Worm (Caenorhabditis elegans) whole organism, L4 larva: ENCODE results near the gene clic-1.

Source experiments
- F26F4.8 ChIP-seq: fragments of 200-800 bp; sonication (Bioruptor generic); conservative IDR thresholded peaks from 2 replicates; pipeline ENCODE4 v1.3.6; 2022; ENCODE audit warnings: missing genetic modification characterization, missing compliant biosample characterization
- F49E8.2 ChIP-seq: sonication (generic microtip); optimal IDR thresholded peaks from 2 replicates; lab custom pipeline; 2016; ENCODE audit warnings: missing compliant biosample characterization, mild to moderate bottlenecking, missing genetic modification characterization, borderline replicate concordance
- R02D3.7 ChIP-seq: fragments of 150-350 bp; sonication (generic microtip); optimal IDR thresholded peaks from 3 replicates; lab custom pipeline; 2014; ENCODE audit warnings: missing biosample characterization, missing genetic modification characterization
- T20F7.1 ChIP-seq: fragments of 200-800 bp; sonication (Bioruptor generic); optimal IDR thresholded peaks from 2 replicates; lab custom pipeline; 2018; ENCODE audit warnings: mild to moderate bottlenecking, missing genetic modification characterization, missing compliant biosample characterization
- Y48G9A.11 ChIP-seq: fragments of 200-800 bp; sonication (Bioruptor generic); IDR thresholded peaks from 2 replicates; pipeline ENCODE4 v1.3.6; 2022; ENCODE audit warnings: missing genetic modification reagents, missing genetic modification characterization, missing compliant biosample characterization
- Y75B8A.6 ChIP-seq: fragments of 200-800 bp; sonication (Bioruptor generic); IDR thresholded peaks from 2 replicates; pipeline ENCODE4 v1.3.6; 2022; ENCODE audit warnings: missing genetic modification reagents, missing genetic modification characterization, missing compliant biosample characterization
- ZK337.2 ChIP-seq: fragments of 200-800 bp; sonication (Bioruptor generic); IDR thresholded peaks from 2 replicates; pipeline ENCODE4 v1.3.6; 2022; ENCODE audit warnings: missing genetic modification reagents, missing genetic modification characterization, missing compliant biosample characterization
- aha-1 ChIP-seq: fragments of 150-350 bp; peaks from one replicate; lab custom pipeline; 2014; ENCODE audit warnings: missing biosample characterization, missing genetic modification characterization
- ama-1 ChIP-seq: fragments of 150-350 bp; optimal IDR thresholded peaks from 2 replicates; lab custom pipeline; 2014; ENCODE audit warnings: inconsistent platforms, mixed read lengths
- arid-1 ChIP-seq: fragments of 200-800 bp; sonication (Bioruptor generic); conservative IDR thresholded peaks from 2 replicates; pipeline ENCODE4 v1.3.6; 2022; ENCODE audit warnings: missing genetic modification reagents, missing genetic modification characterization, missing compliant biosample characterization
- ceh-32 ChIP-seq: sonication (generic microtip); optimal IDR thresholded peaks from 2 replicates; lab custom pipeline; 2016; ENCODE audit warnings: mild to moderate bottlenecking, missing genetic modification characterization, missing compliant biosample characterization; ENCODE audit not compliant: poor library complexity
- ceh-44 ChIP-seq: fragments of 200-800 bp; sonication (Bioruptor generic); IDR thresholded peaks from 2 replicates; pipeline ENCODE4 v1.3.6; 2022; ENCODE audit warnings: missing genetic modification reagents, missing genetic modification characterization, missing compliant biosample characterization
- ceh-82 ChIP-seq: sonication (generic microtip); optimal IDR thresholded peaks from 2 replicates; lab custom pipeline; 2017; ENCODE audit warnings: missing biosample characterization, missing genetic modification characterization
- ctbp-1 ChIP-seq: fragments of 200-800 bp; sonication (Bioruptor generic); IDR thresholded peaks from 2 replicates; pipeline ENCODE4 v1.3.6; 2022; ENCODE audit warnings: missing genetic modification reagents, missing genetic modification characterization, missing compliant biosample characterization
- daf-16 ChIP-seq, 3 experiments: sonication (generic microtip); optimal IDR thresholded peaks; 2 replicates each; lab custom pipeline; 2016 to 2017; ENCODE audit warnings: missing genetic modification characterization in 3 of 3, missing genetic modification reagents in 3 of 3, mild to moderate bottlenecking in 2 of 3, missing compliant biosample characterization in 2 of 3, missing biosample characterization in 1 of 3, moderate library complexity in 1 of 3
- daf-19 ChIP-seq: fragments of 200-800 bp; sonication (Bioruptor generic); conservative IDR thresholded peaks from 2 replicates; pipeline ENCODE4 v1.3.6; 2022; ENCODE audit warnings: missing genetic modification characterization, missing compliant biosample characterization
- dmd-6 ChIP-seq: fragments of 200-800 bp; sonication (Bioruptor generic); IDR thresholded peaks from 2 replicates; pipeline ENCODE4 v1.3.6; 2022; ENCODE audit warnings: missing genetic modification reagents, missing genetic modification characterization, missing compliant biosample characterization
- dpl-1 ChIP-seq: fragments of 150-350 bp; optimal IDR thresholded peaks from 2 replicates; lab custom pipeline; 2014; ENCODE audit warnings: missing biosample characterization, missing genetic modification reagents, missing genetic modification characterization
- dve-1 ChIP-seq: sonication (generic microtip); optimal IDR thresholded peaks from 2 replicates; lab custom pipeline; 2017; ENCODE audit warnings: antibody characterized with exemption, mild to moderate bottlenecking, missing genetic modification characterization, missing compliant biosample characterization; ENCODE audit not compliant: insufficient read depth
- egl-27 ChIP-seq: sonication (generic microtip); optimal IDR thresholded peaks from 3 replicates; lab custom pipeline; 2017; ENCODE audit warnings: missing biosample characterization, missing genetic modification reagents, missing genetic modification characterization
- hlh-30 ChIP-seq: sonication (generic microtip); optimal IDR thresholded peaks from 2 replicates; lab custom pipeline; 2017; ENCODE audit warnings: antibody characterized with exemption, mild to moderate bottlenecking, missing genetic modification characterization, missing compliant biosample characterization; ENCODE audit not compliant: insufficient read depth
- jun-1 ChIP-seq: fragments of 150-350 bp; optimal IDR thresholded peaks from 2 replicates; lab custom pipeline; 2014; ENCODE audit warnings: missing biosample characterization, missing genetic modification reagents, missing genetic modification characterization
- lin-1 ChIP-seq: fragments of 200-800 bp; sonication (Bioruptor generic); IDR thresholded peaks from 2 replicates; pipeline ENCODE4 v1.3.6; 2022; ENCODE audit warnings: missing genetic modification reagents, missing genetic modification characterization, missing compliant biosample characterization
- lin-29 ChIP-seq: fragments of 200-800 bp; sonication (Bioruptor generic); IDR thresholded peaks from 2 replicates; pipeline ENCODE4 v1.3.6; 2022; ENCODE audit warnings: missing genetic modification reagents, missing genetic modification characterization, missing compliant biosample characterization
- lsy-2 ChIP-seq, 2 experiments: fragments of 150-350 bp in 1 of 2; sonication (generic microtip) in 1 of 2; optimal IDR thresholded peaks; 2 replicates each; lab custom pipeline; 2014 to 2017; ENCODE audit warnings: missing biosample characterization in 2 of 2, missing genetic modification characterization in 2 of 2
- madf-9 ChIP-seq: fragments of 200-800 bp; sonication (Bioruptor generic); conservative IDR thresholded peaks from 2 replicates; pipeline ENCODE4 v1.3.6; 2022; ENCODE audit warnings: missing genetic modification reagents, missing genetic modification characterization, missing compliant biosample characterization
- mdt-29 ChIP-seq: fragments of 200-800 bp; sonication (Bioruptor generic); IDR thresholded peaks from 2 replicates; pipeline ENCODE4 v1.3.6; 2022; ENCODE audit warnings: missing genetic modification reagents, missing genetic modification characterization, missing compliant biosample characterization
- mep-1 ChIP-seq: fragments of 150-350 bp; sonication (generic microtip); optimal IDR thresholded peaks from 3 replicates; lab custom pipeline; 2014; ENCODE audit warnings: missing biosample characterization, missing genetic modification characterization
- nhr-11 ChIP-seq: fragments of 150-350 bp; optimal IDR thresholded peaks from 2 replicates; lab custom pipeline; 2014; ENCODE audit warnings: missing biosample characterization, missing genetic modification characterization
- nhr-111 ChIP-seq: fragments of 200-800 bp; sonication (Bioruptor generic); optimal IDR thresholded peaks from 2 replicates; lab custom pipeline; 2018; ENCODE audit warnings: mild to moderate bottlenecking, missing genetic modification characterization, missing compliant biosample characterization
- nhr-237 ChIP-seq: sonication (generic microtip); optimal IDR thresholded peaks from 2 replicates; lab custom pipeline; 2017; ENCODE audit warnings: missing biosample characterization, missing genetic modification characterization
- nhr-48 ChIP-seq: sonication (generic microtip); optimal IDR thresholded peaks from 2 replicates; lab custom pipeline; 2016; ENCODE audit warnings: mild to moderate bottlenecking, missing genetic modification characterization, missing compliant biosample characterization
- nhr-76 ChIP-seq: fragments of 150-350 bp; optimal IDR thresholded peaks from 2 replicates; lab custom pipeline; 2014; ENCODE audit warnings: missing biosample characterization, missing genetic modification characterization
- php-3 ChIP-seq: fragments of 200-800 bp; sonication (Bioruptor generic); IDR thresholded peaks from 2 replicates; pipeline ENCODE4 v1.3.6; 2022; ENCODE audit warnings: missing genetic modification reagents, missing genetic modification characterization, missing compliant biosample characterization
- pqm-1 ChIP-seq: sonication (generic microtip); optimal IDR thresholded peaks from 2 replicates; lab custom pipeline; 2017; ENCODE audit warnings: missing biosample characterization, missing genetic modification characterization
- saeg-2 ChIP-seq: fragments of 200-800 bp; sonication (Bioruptor generic); IDR thresholded peaks from 2 replicates; pipeline ENCODE4 v1.3.6; 2022; ENCODE audit warnings: missing genetic modification reagents, missing genetic modification characterization, missing compliant biosample characterization
- snpc-1.2 ChIP-seq: fragments of 200-800 bp; sonication (Bioruptor generic); IDR thresholded peaks from 2 replicates; pipeline ENCODE4 v1.3.6; 2022; ENCODE audit warnings: missing genetic modification reagents, missing genetic modification characterization, missing compliant biosample characterization
- spr-1 ChIP-seq: sonication (generic microtip); optimal IDR thresholded peaks from 2 replicates; lab custom pipeline; 2016; ENCODE audit warnings: mild to moderate bottlenecking, missing genetic modification characterization, missing compliant biosample characterization
- unc-39 ChIP-seq: sonication (generic microtip); optimal IDR thresholded peaks from 2 replicates; lab custom pipeline; 2017; ENCODE audit warnings: missing biosample characterization, missing genetic modification characterization
- unc-62 ChIP-seq, 3 experiments: fragments of 150-350 bp in 1 of 3; sonication (generic microtip); optimal IDR thresholded peaks in 2 of 3; peaks in 1 of 3; 1 replicate in 1 of 3; 2 replicates in 2 of 3; lab custom pipeline; 2014 to 2017; ENCODE audit warnings: missing biosample characterization in 3 of 3, missing genetic modification characterization in 3 of 3, missing genetic modification reagents in 3 of 3, missing genotype in 1 of 3
- zag-1 ChIP-seq: fragments of 150-350 bp; optimal IDR thresholded peaks from 2 replicates; lab custom pipeline; 2014; ENCODE audit warnings: missing biosample characterization, missing genetic modification characterization
- zip-2 ChIP-seq: fragments of 150-350 bp; optimal IDR thresholded peaks from 2 replicates; lab custom pipeline; 2014; ENCODE audit warnings: missing biosample characterization, missing genetic modification characterization
- ztf-7 ChIP-seq: fragments of 150-350 bp; optimal IDR thresholded peaks from 2 replicates; lab custom pipeline; 2014; ENCODE audit warnings: missing biosample characterization, missing genetic modification characterization

Gene clic-1

DNA sequence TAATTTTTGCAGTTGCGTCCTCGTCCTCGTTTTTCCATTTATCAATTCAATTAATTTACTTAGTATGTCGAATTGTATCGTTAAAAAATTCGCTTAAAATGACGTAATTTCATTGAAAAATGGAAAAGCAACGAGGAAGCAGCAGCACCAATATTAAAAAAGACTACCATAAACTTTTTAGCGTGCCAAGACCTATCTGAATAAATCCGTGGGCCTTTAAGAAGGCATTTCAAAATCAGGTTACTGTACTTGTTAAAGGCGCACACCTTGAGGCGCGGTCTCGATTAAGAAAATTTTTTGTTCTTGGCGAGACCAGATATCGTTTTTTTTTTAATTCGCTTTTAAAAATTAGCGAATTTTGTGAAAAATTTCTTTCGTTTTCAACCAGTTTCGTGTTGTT lies 38.9 kb upstream of the clic-1 start:
- TF ChIP-seq snpc-1.2 (GFP tag; lab: Robert Waterston, UW) (no peak), unc-39 (no peak), lin-29 (no peak), pqm-1 (tag; lab: Kevin White, UChicago) (no peak), Y75B8A.6 (GFP tag; lab: Robert Waterston, UW) (no peak), php-3 (GFP tag; lab: Robert Waterston, UW) (no peak), unc-62 (GFP tag; optimal IDR thresholded peaks at IDR 0.05 in 1 of 2; lab: Kevin White, UChicago) (no peak), unc-62 (tag; optimal IDR thresholded peaks at IDR 0.05; lab: Kevin White, UChicago) (no peak), mdt-29 (GFP tag; lab: Robert Waterston, UW) (no peak), dmd-6 (GFP tag; lab: Robert Waterston, UW) (no peak), lin-1 (GFP tag; lab: Robert Waterston, UW) (no peak), aha-1 (no peak), T20F7.1 (GFP tag; lab: Kevin White, UChicago) (no peak), mep-1 (no peak), zag-1 (no peak)

- TF ChIP-seq aha-1 (no peak), nhr-11 (tag; lab: Kevin White, UChicago) (no peak), ceh-44 (GFP tag; lab: Robert Waterston, UW) (no peak), jun-1 (tag; lab: Kevin White, UChicago) (no peak), hlh-30 (tag; lab: Kevin White, UChicago) (no peak), nhr-76 (tag; lab: Kevin White, UChicago) (no peak), ceh-82 (tag; lab: Kevin White, UChicago) (no peak)
- TF ChIP-seq, all 104 proteins: peak for 0
These were observed 36.2 kb upstream of the clic-1 start, which contains the start of gene frpr-3 for ce11 chrV:7770961-7771360. TSS of gene frpr-3 (plus strand) at chrV:7771261.

- TF ChIP-seq R02D3.7 (tag; lab: Kevin White, UChicago), result no peak
- no peak for TF ChIP-seq egl-27 (tag; lab: Kevin White, UChicago)
- no peak for TF ChIP-seq nhr-237 (tag; lab: Kevin White, UChicago)
- TF ChIP-seq mdt-29 (GFP tag; lab: Robert Waterston, UW), result 0 out of 2 replicates have a peak, but pooled peaks have one; percentile 20
- TF ChIP-seq arid-1, result no peak
- no peak for TF ChIP-seq saeg-2 (GFP tag; lab: Robert Waterston, UW)
These were observed 27.2 kb upstream of the clic-1 start for ce11 chrV:7761906-7762305.

- no peak for TF ChIP-seq dpl-1 (GFP tag; lab: Kevin White, UChicago)
- TF ChIP-seq php-3 (GFP tag; lab: Robert Waterston, UW), result 0 out of 2 replicates have a peak, but pooled peaks have one; percentile 25
- TF ChIP-seq ceh-44 (GFP tag; lab: Robert Waterston, UW), result no peak
- TF ChIP-seq zip-2 (tag; lab: Kevin White, UChicago), result no peak
- no peak for TF ChIP-seq unc-39
- peak; percentile 32; the same call in 1 of the 2 replicates for TF ChIP-seq dmd-6 (GFP tag; lab: Robert Waterston, UW)
- no peak for TF ChIP-seq F49E8.2 (tag; lab: Kevin White, UChicago)
- TF ChIP-seq unc-62 (GFP tag; optimal IDR thresholded peaks at IDR 0.05 in 1 of 2; lab: Kevin White, UChicago), result no peak
- TF ChIP-seq unc-62 (tag; optimal IDR thresholded peaks at IDR 0.05; lab: Kevin White, UChicago), result no peak
- peak; percentile 13 for TF ChIP-seq dve-1 (tag; lab: Kevin White, UChicago)
- no peak for TF ChIP-seq ZK337.2 (GFP tag; lab: Robert Waterston, UW)
- no peak for TF ChIP-seq daf-19 (GFP tag; lab: Robert Waterston, UW)
- TF ChIP-seq ctbp-1 (GFP tag; lab: Robert Waterston, UW), result no peak
- TF ChIP-seq ama-1 (lab: Kevin White, UChicago), result no peak
- TF ChIP-seq nhr-237 (tag; lab: Kevin White, UChicago), result no peak
- peak; percentile 20 for TF ChIP-seq ztf-7 (tag; lab: Kevin White, UChicago)
- no peak for TF ChIP-seq lin-1 (GFP tag; lab: Robert Waterston, UW)
- TF ChIP-seq F26F4.8 (GFP tag; lab: Robert Waterston, UW), result no peak
- TF ChIP-seq pqm-1 (tag; lab: Kevin White, UChicago), result peak; percentile 28
- no peak for TF ChIP-seq spr-1 (tag; lab: Kevin White, UChicago)
- TF ChIP-seq madf-9 (GFP tag; lab: Robert Waterston, UW), result no peak
- TF ChIP-seq nhr-48 (tag; lab: Kevin White, UChicago), result no peak
- no peak for TF ChIP-seq Y48G9A.11 (GFP tag; lab: Robert Waterston, UW)
- TF ChIP-seq daf-16 (GFP tag; optimal IDR thresholded peaks at IDR 0.05; lab: Kevin White, UChicago), result no peak
- peak; percentile 64 for TF ChIP-seq daf-16 (tag; optimal IDR thresholded peaks at IDR 0.05; lab: Kevin White, UChicago)
- no peak for TF ChIP-seq nhr-111 (GFP tag; lab: Kevin White, UChicago)
- TF ChIP-seq ceh-32 (tag; lab: Kevin White, UChicago), result no peak
- TF ChIP-seq arid-1, result no peak
- TF ChIP-seq lsy-2 (tag; optimal IDR thresholded peaks at IDR 0.05; lab: Kevin White, UChicago), result no peak
These were observed 25.5 kb upstream of the clic-1 start, which contains the start of gene hint-3 for ce11 chrV:7760174-7760573. TSS of gene hint-3 (plus strand) at chrV:7760474.
